Worm (Caenorhabditis elegans) whole organism, L1 larva: ENCODE data around the gene T02C1.2.
A peak's percentile ranks its signal among the peaks of the same experiment; 100 is the strongest.

Source experiments
- C04F5.9 ChIP-seq: sonication (generic microtip); optimal IDR thresholded peaks from 2 replicates; lab custom pipeline; 2016; ENCODE audit warnings: missing genetic modification characterization, missing compliant biosample characterization
- F16B12.6 ChIP-seq: fragments of 150-350 bp; optimal IDR thresholded peaks from 2 replicates; lab custom pipeline; 2014; ENCODE audit warnings: missing biosample characterization, missing genetic modification characterization
- Y116A8C.19 ChIP-seq: sonication (generic microtip); optimal IDR thresholded peaks from 2 replicates; lab custom pipeline; 2016; ENCODE audit warnings: missing compliant biosample characterization, missing genetic modification characterization, borderline replicate concordance
- aha-1 ChIP-seq: fragments of 150-350 bp; optimal IDR thresholded peaks from 2 replicates; lab custom pipeline; 2014; ENCODE audit warnings: missing biosample characterization, missing genetic modification characterization
- ceh-63 ChIP-seq: fragments of 200-800 bp; sonication (Bioruptor generic); optimal IDR thresholded peaks from 2 replicates; lab custom pipeline; 2018; ENCODE audit warnings: mild to moderate bottlenecking, missing genetic modification characterization, missing compliant biosample characterization
- ceh-8 ChIP-seq: fragments of 200-800 bp; sonication (Bioruptor generic); optimal IDR thresholded peaks from 2 replicates; lab custom pipeline; 2018; ENCODE audit warnings: mild to moderate bottlenecking, missing genetic modification characterization, moderate library complexity, missing compliant biosample characterization
- ceh-90 ChIP-seq: sonication (generic microtip); optimal IDR thresholded peaks from 2 replicates; lab custom pipeline; 2016; ENCODE audit warnings: missing genetic modification characterization, missing compliant biosample characterization
- ces-1 ChIP-seq: fragments of 150-350 bp; optimal IDR thresholded peaks from 2 replicates; lab custom pipeline; 2014; ENCODE audit warnings: missing biosample characterization, missing genetic modification reagents, missing genetic modification characterization
- dsc-1 ChIP-seq: sonication (generic microtip); optimal IDR thresholded peaks from 2 replicates; lab custom pipeline; 2016; ENCODE audit warnings: mild to moderate bottlenecking, missing genetic modification characterization, missing compliant biosample characterization
- efl-3 ChIP-seq: fragments of 200-800 bp; sonication (Bioruptor generic); optimal IDR thresholded peaks from 2 replicates; lab custom pipeline; 2018; ENCODE audit warnings: mild to moderate bottlenecking, missing genetic modification characterization, missing compliant biosample characterization
- egl-27 ChIP-seq, 2 experiments: fragments of 150-350 bp in 1 of 2; sonication (generic microtip); optimal IDR thresholded peaks; 3 replicates each; lab custom pipeline; 2017 to 2018; ENCODE audit warnings: missing biosample characterization in 2 of 2, missing genetic modification characterization in 2 of 2, missing genetic modification reagents in 2 of 2
- elt-2 ChIP-seq: sonication (generic microtip); optimal IDR thresholded peaks from 2 replicates; lab custom pipeline; 2016; ENCODE audit warnings: missing genetic modification characterization, mild to moderate bottlenecking, inconsistent platforms, missing compliant biosample characterization, missing genetic modification reagents
- fkh-8 ChIP-seq: sonication (generic microtip); optimal IDR thresholded peaks from 2 replicates; lab custom pipeline; 2016; ENCODE audit warnings: mild to moderate bottlenecking, missing genetic modification characterization, missing compliant biosample characterization
- hlh-17 ChIP-seq: fragments of 200-800 bp; sonication (Bioruptor generic); optimal IDR thresholded peaks from 2 replicates; lab custom pipeline; 2018; ENCODE audit warnings: missing genetic modification characterization, mild to moderate bottlenecking, missing compliant biosample characterization, moderate library complexity, borderline replicate concordance
- hlh-4 ChIP-seq: sonication (generic microtip); optimal IDR thresholded peaks from 2 replicates; lab custom pipeline; 2016; ENCODE audit warnings: mild to moderate bottlenecking, missing genetic modification characterization, missing compliant biosample characterization
- irx-1 ChIP-seq: sonication (generic microtip); optimal IDR thresholded peaks from 2 replicates; lab custom pipeline; 2016; ENCODE audit warnings: missing genetic modification characterization, missing compliant biosample characterization
- isw-1 ChIP-seq: fragments of 200-800 bp; sonication (Bioruptor generic); IDR thresholded peaks from 2 replicates; pipeline ENCODE4 v1.3.6; 2022; ENCODE audit warnings: missing genetic modification characterization, missing compliant biosample characterization
- jun-1 ChIP-seq: fragments of 150-350 bp; optimal IDR thresholded peaks from 2 replicates; lab custom pipeline; 2014; ENCODE audit warnings: missing biosample characterization, missing genetic modification reagents, missing genetic modification characterization
- lin-14 ChIP-seq: fragments of 200-800 bp; sonication (Bioruptor generic); optimal IDR thresholded peaks from 2 replicates; lab custom pipeline; 2018; ENCODE audit warnings: mild to moderate bottlenecking, missing genetic modification characterization, moderate library complexity, missing compliant biosample characterization
- lin-39 ChIP-seq: fragments of 150-350 bp; optimal IDR thresholded peaks from 2 replicates; lab custom pipeline; 2014; ENCODE audit warnings: missing biosample characterization, missing genetic modification reagents, missing genetic modification characterization
- mef-2 ChIP-seq: fragments of 150-350 bp; optimal IDR thresholded peaks from 2 replicates; lab custom pipeline; 2014; ENCODE audit warnings: missing biosample characterization, missing genetic modification characterization
- mep-1 ChIP-seq: fragments of 150-350 bp; optimal IDR thresholded peaks from 2 replicates; lab custom pipeline; 2014; ENCODE audit warnings: missing biosample characterization, missing genetic modification characterization
- nhr-11 ChIP-seq: fragments of 150-350 bp; optimal IDR thresholded peaks from 2 replicates; lab custom pipeline; 2014; ENCODE audit warnings: missing biosample characterization, missing genetic modification characterization
- nhr-12 ChIP-seq: sonication (generic microtip); optimal IDR thresholded peaks from 2 replicates; lab custom pipeline; 2017; ENCODE audit warnings: missing biosample characterization, missing genetic modification characterization
- nhr-20 ChIP-seq: sonication (generic microtip); optimal IDR thresholded peaks from 2 replicates; lab custom pipeline; 2016; ENCODE audit warnings: mild to moderate bottlenecking, missing genetic modification characterization, missing compliant biosample characterization
- nhr-237 ChIP-seq: fragments of 150-350 bp; optimal IDR thresholded peaks from 2 replicates; lab custom pipeline; 2014; ENCODE audit warnings: missing biosample characterization, missing genetic modification characterization
- nhr-76 ChIP-seq: sonication (generic microtip); optimal IDR thresholded peaks from 2 replicates; lab custom pipeline; 2017; ENCODE audit warnings: missing biosample characterization, missing genetic modification characterization
- nhr-90 ChIP-seq: sonication (generic microtip); optimal IDR thresholded peaks from 2 replicates; lab custom pipeline; 2016; ENCODE audit warnings: mild to moderate bottlenecking, missing genetic modification characterization, missing compliant biosample characterization; ENCODE audit not compliant: poor library complexity
- pag-3 ChIP-seq: sonication (generic microtip); optimal IDR thresholded peaks from 2 replicates; lab custom pipeline; 2017; ENCODE audit warnings: missing genetic modification characterization, mild to moderate bottlenecking, missing compliant biosample characterization, antibody characterized with exemption, borderline replicate concordance; ENCODE audit not compliant: insufficient read depth
- pax-3 ChIP-seq: fragments of 200-800 bp; sonication (Bioruptor generic); optimal IDR thresholded peaks from 2 replicates; lab custom pipeline; 2018; ENCODE audit warnings: mild to moderate bottlenecking, missing genetic modification characterization, moderate library complexity, missing compliant biosample characterization
- rnt-1 ChIP-seq: sonication (generic microtip); optimal IDR thresholded peaks from 2 replicates; lab custom pipeline; 2016; ENCODE audit warnings: mild to moderate bottlenecking, missing genetic modification characterization, moderate library complexity, missing compliant biosample characterization
- skn-1 ChIP-seq: fragments of 150-350 bp; optimal IDR thresholded peaks from 2 replicates; lab custom pipeline; 2014; ENCODE audit warnings: missing biosample characterization, missing genetic modification characterization
- snpc-4 ChIP-seq: fragments of 150-350 bp; optimal IDR thresholded peaks from 2 replicates; lab custom pipeline; 2014; ENCODE audit warnings: missing biosample characterization, missing genetic modification characterization
- snu-23 ChIP-seq: sonication (generic microtip); optimal IDR thresholded peaks from 2 replicates; lab custom pipeline; 2016; ENCODE audit warnings: missing genetic modification characterization, missing compliant biosample characterization
- sox-4 ChIP-seq: sonication (generic microtip); optimal IDR thresholded peaks from 2 replicates; lab custom pipeline; 2016; ENCODE audit warnings: missing genetic modification characterization, missing compliant biosample characterization
- sup-37 ChIP-seq: fragments of 200-800 bp; sonication (Bioruptor generic); optimal IDR thresholded peaks from 2 replicates; lab custom pipeline; 2018; ENCODE audit warnings: mild to moderate bottlenecking, missing genetic modification characterization, missing compliant biosample characterization
- swsn-7 ChIP-seq: sonication (generic microtip); optimal IDR thresholded peaks from 2 replicates; lab custom pipeline; 2016; ENCODE audit warnings: missing genetic modification characterization, missing compliant biosample characterization
- unc-130 ChIP-seq: fragments of 150-350 bp; optimal IDR thresholded peaks from 2 replicates; lab custom pipeline; 2017; ENCODE audit warnings: missing biosample characterization, missing genetic modification characterization, inconsistent platforms
- unc-62 ChIP-seq: fragments of 150-350 bp; optimal IDR thresholded peaks from 2 replicates; lab custom pipeline; 2014; ENCODE audit warnings: missing biosample characterization, missing genetic modification reagents, missing genetic modification characterization
- vab-15 ChIP-seq: sonication (generic microtip); optimal IDR thresholded peaks from 2 replicates; lab custom pipeline; 2017; ENCODE audit warnings: missing genotype, mild to moderate bottlenecking, missing genetic modification characterization, missing compliant biosample characterization
- xbp-1 ChIP-seq: sonication (generic microtip); optimal IDR thresholded peaks from 2 replicates; lab custom pipeline; 2016; ENCODE audit warnings: missing genetic modification characterization, missing compliant biosample characterization
- zag-1 ChIP-seq: fragments of 150-350 bp; optimal IDR thresholded peaks from 2 replicates; lab custom pipeline; 2014; ENCODE audit warnings: missing biosample characterization, missing genetic modification characterization
- ztf-4 ChIP-seq: fragments of 150-350 bp; optimal IDR thresholded peaks from 2 replicates; lab custom pipeline; 2014; ENCODE audit warnings: missing biosample characterization, missing genetic modification characterization

T02C1.2 gene

ce11 chrIII:9239983-9240382 lies 10.8 kb upstream of the T02C1.2 start, which contains the start of gene saeg-2 (continued):
- TF ChIP-seq F16B12.6 (tag; lab: Kevin White, UChicago) (no peak), nhr-90 (tag; lab: Kevin White, UChicago) (no peak), unc-130 (tag; lab: Kevin White, UChicago) (no peak), nhr-76 (no peak), lin-14 (GFP tag; lab: Kevin White, UChicago) (peak; percentile 76), mef-2 (tag; lab: Kevin White, UChicago) (no peak), jun-1 (tag; lab: Kevin White, UChicago) (peak; percentile 18), sox-4 (no peak), pax-3 (tag; lab: Kevin White, UChicago) (no peak), unc-62 (GFP tag; lab: Kevin White, UChicago) (no peak), pag-3 (no peak), nhr-237 (tag; lab: Kevin White, UChicago) (no peak), egl-27 (tag; optimal IDR thresholded peaks at IDR 0.05; lab: Kevin White, UChicago) (no peak), lin-39 (tag; lab: Kevin White, UChicago) (no peak), skn-1 (peak; percentile 5), xbp-1 (tag; lab: Kevin White, UChicago) (peak; percentile 3), isw-1 (GFP tag; lab: Robert Waterston, UW) (no peak), efl-3 (GFP tag; lab: Kevin White, UChicago) (no peak), mep-1 (tag; lab: Kevin White, UChicago) (no peak), ceh-90 (tag; lab: Kevin White, UChicago) (no peak), elt-2 (no peak), fkh-8 (tag; lab: Kevin White, UChicago) (peak; percentile 35), vab-15 (no peak), nhr-12 (tag; lab: Kevin White, UChicago) (no peak), hlh-17 (GFP tag; lab: Kevin White, UChicago) (no peak), sup-37 (GFP tag; lab: Kevin White, UChicago) (no peak), nhr-11 (tag; lab: Kevin White, UChicago) (no peak), snu-23 (GFP tag; lab: Kevin White, UChicago) (peak; percentile 62), ztf-4 (tag; lab: Kevin White, UChicago) (no peak), swsn-7 (tag; lab: Kevin White, UChicago) (peak; percentile 38), irx-1 (no peak), C04F5.9 (no peak), hlh-4 (tag; lab: Kevin White, UChicago) (no peak), Y116A8C.19 (tag; lab: Kevin White, UChicago) (no peak), aha-1 (tag; lab: Kevin White, UChicago) (no peak)

ce11 chrIII:9242675-9243074 lies 8.2 kb upstream of the T02C1.2 start, which contains the start of gene dat-1:
Gene dat-1 (plus strand): TSS chrIII:9242975.
- TF ChIP-seq rnt-1, result no peak
- no peak for TF ChIP-seq zag-1 (tag; lab: Kevin White, UChicago)
- no peak for TF ChIP-seq pax-3 (tag; lab: Kevin White, UChicago)
- no peak for TF ChIP-seq mef-2 (tag; lab: Kevin White, UChicago)
- TF ChIP-seq nhr-20 (tag; lab: Kevin White, UChicago), result no peak
- no peak for TF ChIP-seq ces-1 (GFP tag; lab: Kevin White, UChicago)
- no peak for TF ChIP-seq snpc-4 (tag; lab: Kevin White, UChicago)
- no peak for TF ChIP-seq ceh-8 (GFP tag; lab: Kevin White, UChicago)
- TF ChIP-seq aha-1 (tag; lab: Kevin White, UChicago), result no peak
- no peak for TF ChIP-seq hlh-17 (GFP tag; lab: Kevin White, UChicago)
- TF ChIP-seq dsc-1 (tag; lab: Kevin White, UChicago), result no peak
- TF ChIP-seq ceh-63 (GFP tag; lab: Kevin White, UChicago), result no peak
- TF ChIP-seq, all 84 proteins: peak for 0
